Fruit fly (Drosophila melanogaster) S2 (cell line): ENCODE data around the gene CG8927.

ENCODE experiments used
- CG8478 ChIP-seq: fragments of >200 bp; optimal IDR thresholded peaks from 2 replicates; lab custom pipeline; 2018
- CTCF ChIP-seq, 2 experiments: fragments of >200 bp; optimal IDR thresholded peaks; 2 replicates each; lab custom pipeline; 2018

CG8927 gene

DNA sequence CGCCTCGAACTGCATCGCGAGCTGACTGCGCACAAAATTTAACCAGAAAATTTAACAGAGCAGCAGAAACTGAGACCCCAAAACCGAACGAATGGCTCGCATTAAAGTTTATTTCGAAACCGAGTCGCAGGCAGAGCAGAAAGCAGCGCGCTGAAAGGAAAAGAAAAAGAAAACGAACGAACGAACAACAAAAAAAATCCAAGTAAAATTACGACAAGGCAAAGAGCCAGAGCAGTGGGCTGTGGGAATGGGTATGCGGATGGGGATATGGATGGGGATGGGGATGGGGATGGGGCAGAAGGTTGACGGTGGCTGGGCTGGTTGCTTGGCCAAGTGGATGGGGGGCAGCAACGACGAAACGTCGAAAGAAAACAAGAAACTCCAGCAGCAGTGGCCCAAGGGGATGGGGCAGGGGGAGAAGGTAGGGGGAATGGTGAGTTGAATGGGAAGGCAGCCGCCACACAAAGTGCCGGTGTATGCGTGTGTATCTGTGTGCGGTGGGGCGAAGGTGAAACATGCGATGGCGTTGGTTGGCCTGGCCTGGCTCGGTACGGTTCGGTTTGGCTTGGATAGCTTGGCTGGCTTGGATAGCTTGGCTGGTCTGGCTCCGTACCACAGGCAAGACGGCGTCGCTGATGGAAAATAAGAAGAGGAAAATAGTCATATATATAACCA, 27.4 kb downstream of the CG8927 start:
- TF ChIP-seq CTCF (optimal IDR thresholded peaks at IDR 0.05; lab: Kevin White, UChicago) (no peak), CG8478 (lab: Kevin White, UChicago) (no peak)

DNA sequence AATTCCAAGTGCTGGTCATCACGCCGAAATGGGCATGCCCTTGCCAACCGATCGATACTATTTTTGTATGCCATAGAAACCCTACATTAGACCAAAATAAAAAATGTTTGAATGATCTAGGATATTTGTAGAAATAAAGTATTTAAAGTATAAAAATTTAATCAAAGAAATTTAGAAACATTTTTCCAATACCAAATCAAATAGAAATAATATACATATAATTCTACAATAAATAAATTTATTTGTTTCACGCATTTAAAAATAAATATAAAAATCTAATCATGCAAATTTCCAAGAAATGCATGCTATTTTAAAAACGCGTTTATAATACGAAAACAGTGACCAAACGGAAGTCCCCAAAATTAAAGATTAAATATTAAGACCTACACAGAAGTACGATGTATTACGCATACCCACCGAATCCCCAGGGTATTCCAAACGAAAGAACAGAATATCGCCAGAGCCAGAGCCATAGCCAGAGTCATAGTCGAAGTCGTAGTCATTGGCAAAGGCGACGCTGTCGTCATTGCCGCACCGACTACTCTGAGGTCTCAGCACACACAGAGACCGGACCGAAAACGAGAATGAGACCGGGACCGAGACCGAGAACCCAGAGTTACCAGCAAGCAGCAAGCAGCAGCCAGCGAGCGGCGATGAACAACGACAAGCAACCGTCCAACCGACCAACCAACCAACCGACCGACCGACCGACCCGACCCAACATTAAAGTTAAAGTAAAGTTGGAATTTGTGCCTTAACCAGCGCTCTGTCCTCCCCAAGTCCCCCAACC, 28.3 kb downstream of the CG8927 start:
- TF ChIP-seq CTCF (optimal IDR thresholded peaks at IDR 0.05; lab: Kevin White, UChicago): no peak
- no peak for TF ChIP-seq CG8478 (lab: Kevin White, UChicago)

DNA sequence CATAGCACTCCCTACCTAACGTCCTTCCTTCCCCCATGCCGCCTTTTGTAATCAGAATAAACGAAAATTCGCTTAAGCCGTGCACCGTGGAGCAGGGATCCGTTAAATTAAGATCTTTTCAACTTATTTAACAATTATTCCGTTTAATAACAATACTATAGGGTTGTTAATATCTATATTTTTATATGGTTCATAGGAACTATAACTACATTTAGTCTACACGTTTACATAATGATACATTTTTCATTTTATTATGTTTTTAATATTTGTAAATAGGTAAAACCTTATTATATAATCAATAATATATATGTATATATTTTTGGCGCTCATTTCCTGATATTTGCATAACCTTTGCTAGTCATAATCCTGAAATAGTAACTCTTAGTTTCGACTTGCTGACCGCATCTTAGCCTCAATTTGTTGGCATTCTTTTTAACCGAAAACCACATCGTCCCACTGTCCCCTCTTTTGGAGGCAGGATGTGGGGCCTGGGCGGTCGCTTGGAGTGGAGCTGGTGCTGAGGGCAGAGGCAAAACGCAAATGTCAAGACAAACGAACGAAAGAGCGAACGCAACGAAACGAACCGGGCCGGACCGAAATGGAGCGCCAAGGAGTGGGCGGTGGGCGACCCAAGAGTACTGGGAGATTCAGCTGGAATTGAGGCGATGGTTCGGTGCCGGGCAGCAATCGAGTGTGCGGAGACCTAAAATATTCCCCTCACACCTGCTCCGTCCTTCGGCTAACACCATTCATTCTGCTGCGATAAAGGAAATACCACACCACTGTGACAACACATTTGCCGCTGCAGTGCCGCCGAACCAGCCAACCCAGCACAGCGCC, 29.1 kb downstream of the CG8927 start:
- TF ChIP-seq CG8478 (lab: Kevin White, UChicago) (no peak), CTCF (optimal IDR thresholded peaks at IDR 0.05; lab: Kevin White, UChicago) (no peak)

DNA sequence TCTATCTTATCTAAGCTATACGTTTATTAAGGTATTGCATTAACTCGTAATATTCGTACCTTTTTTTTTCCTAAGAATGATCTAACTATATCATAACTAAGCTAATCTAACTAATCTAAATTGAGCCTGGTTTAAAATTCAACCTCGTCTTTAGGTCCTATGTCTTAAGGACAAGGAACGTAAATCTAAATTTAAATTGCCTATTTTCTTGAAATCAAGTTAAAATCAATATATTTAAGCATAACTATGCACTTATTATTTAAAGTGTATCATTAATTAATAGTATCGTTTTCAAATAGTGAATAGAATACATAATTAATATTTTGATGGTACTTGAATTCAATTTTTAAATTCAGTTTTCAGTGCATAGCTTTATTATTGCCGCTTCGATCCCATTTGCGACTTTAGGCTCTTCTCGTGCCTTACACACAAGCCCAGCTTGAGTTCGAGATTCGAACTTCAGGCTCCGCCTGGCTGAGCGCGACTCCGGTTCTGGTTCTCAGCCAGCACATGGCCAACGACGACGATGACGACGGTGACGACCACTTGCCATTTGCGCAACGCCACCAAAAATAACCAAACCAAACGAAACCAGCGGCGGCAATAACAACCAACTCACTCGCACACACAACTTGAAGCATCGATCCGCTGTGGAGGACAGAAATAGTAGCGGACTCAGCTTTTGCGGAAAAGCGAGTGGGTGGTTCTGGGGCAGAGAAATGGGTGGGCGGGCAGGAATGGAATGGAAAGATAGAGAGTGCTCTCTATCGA, 30.2 kb downstream of the CG8927 start:
- TF ChIP-seq CG8478 (lab: Kevin White, UChicago) (no peak), CTCF (optimal IDR thresholded peaks at IDR 0.05; lab: Kevin White, UChicago) (no peak)

DNA sequence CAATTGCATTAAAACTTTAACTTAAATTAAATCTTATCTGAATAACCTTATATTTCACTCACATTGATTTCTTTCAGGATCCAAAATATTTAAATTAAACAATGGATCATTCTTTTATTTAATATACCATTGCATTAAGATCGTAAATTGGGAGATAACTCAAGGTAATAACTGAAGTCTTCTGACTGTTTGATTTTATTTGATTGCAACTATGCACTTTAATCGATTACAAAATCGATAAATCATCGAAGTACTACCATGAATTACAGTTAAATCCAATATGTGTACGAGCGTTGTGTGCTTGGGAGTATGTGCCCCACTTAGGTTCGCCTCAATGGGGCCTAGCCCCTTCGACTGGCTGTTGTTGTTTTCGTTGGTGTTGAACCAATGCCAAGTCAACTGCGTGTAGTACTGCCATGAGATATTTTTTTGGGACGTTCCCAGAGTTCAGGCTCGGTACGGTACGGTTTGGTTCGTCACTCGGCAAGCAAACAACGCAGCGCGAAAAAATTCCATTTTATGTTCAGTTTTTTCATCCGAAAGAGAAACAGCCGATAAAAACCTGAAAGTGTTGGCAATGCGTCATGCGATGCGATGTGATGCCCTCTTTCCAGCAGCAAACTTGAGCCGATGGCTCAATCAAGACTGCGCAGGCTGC, 31.2 kb downstream of the CG8927 start:
- TF ChIP-seq CTCF (optimal IDR thresholded peaks at IDR 0.05; lab: Kevin White, UChicago) (no peak), CG8478 (lab: Kevin White, UChicago) (no peak)

DNA sequence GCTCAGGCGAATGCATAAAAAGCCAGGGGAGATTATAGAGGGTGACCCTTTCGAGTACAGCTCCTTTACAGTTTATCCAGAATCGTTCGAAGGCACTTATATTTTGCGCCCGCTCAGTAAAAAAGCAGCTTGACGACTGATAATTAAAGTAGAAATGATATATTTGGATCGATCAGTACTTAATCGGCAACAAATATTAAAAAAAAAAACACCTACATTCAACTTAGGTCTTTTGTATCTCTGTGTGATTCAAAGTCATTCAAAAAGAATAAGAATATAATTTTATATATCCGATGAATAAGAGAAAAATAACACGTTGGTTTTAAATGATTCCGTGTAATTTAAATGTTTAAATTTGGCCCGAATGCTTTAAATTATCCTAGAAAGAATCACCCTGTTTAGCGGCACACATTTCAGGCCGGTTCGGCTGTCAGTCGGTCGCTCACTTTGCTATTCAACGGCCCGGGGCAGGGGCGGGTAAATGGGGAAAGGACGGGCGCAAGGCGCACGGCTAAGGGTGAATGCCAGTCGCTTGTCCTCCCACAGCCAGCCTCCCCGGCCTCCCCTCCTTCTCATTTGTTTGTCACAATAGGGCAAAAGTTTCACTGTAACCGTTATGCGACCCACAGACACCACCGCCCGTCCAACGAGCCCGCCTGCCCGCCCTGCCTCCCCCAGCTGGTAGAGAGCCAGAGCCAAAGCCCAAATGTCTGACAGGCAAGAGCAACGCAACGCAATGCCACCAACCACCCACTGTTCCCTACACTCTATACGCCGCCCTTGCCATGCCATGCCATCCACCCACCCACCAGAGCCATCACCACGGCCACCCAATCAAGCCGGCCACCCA, 32.3 kb downstream of the CG8927 start:
- no peak for TF ChIP-seq CTCF (optimal IDR thresholded peaks at IDR 0.05; lab: Kevin White, UChicago)
- no peak for TF ChIP-seq CG8478 (lab: Kevin White, UChicago)

DNA sequence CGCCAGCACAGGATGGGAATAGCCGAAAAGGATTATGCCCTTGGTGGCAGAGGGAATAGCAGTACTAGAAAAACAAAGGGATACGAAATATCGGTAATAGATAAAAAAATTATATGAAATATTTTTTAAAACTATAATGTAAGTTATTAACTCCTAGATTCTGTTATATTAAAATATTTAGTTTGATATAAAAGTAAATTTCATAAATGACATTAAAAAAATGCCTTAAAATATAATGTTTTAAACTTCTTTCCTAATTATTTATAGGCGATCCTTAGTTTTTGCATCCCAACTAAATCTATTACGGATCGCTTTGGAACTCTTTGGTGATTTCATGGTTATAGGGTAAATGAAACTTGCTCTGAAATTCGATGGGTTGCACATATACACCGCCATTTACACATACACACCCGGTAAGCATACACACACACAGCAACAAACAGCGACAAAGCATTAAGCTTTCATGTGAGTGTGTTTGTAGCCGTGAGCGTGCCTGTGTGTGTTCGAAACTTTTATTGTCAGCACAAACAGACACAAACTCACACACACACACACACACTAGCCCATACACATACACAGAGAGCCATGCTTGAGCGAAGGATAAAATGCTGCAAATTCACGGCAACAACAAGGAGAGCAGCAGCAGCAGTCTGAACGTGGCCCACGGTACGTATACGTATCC, 33.1 kb downstream of the CG8927 start:
- TF ChIP-seq CTCF (optimal IDR thresholded peaks at IDR 0.05; lab: Kevin White, UChicago): no peak
- no peak for TF ChIP-seq CG8478 (lab: Kevin White, UChicago)

DNA sequence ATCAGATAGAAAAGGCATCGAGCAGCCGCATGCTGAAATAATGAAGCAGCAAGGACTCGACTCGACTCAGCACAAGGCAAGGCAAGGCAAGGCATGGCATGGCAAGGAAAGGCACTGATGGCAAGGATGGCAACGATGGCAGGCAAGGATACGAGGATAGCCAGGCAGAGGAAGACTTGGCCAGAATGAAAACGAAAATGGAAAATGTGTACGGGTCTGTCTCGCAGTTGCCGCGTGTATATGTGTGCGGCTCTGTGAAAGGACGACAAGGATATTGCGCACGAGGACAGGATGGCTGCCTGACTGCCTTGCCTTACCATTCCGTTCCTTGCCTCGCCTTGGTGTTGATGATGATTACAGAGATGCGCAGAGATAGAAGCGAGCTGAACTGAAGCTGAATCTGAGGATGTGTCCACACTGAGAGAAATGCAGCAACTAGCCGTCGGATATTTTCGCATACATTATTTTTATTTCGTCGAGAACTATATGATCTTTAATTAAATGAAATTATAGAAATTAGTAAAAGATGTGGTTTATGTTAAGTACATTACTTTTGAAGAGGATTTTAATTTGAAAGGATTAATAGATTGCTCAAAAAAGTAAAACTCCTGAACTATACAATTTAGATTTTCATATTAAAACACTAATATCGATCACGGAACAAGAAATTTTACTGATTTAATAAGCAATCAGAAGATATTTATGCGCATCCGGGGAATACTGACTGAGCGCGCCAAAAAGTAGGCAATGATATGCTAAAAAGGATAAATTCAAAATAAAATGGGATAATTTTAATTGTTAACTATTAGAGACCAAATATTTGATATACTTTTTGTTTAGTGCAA, 33.9 kb downstream of the CG8927 start:
- TF ChIP-seq CG8478 (lab: Kevin White, UChicago) (no peak), CTCF (optimal IDR thresholded peaks at IDR 0.05; lab: Kevin White, UChicago) (no peak)

DNA sequence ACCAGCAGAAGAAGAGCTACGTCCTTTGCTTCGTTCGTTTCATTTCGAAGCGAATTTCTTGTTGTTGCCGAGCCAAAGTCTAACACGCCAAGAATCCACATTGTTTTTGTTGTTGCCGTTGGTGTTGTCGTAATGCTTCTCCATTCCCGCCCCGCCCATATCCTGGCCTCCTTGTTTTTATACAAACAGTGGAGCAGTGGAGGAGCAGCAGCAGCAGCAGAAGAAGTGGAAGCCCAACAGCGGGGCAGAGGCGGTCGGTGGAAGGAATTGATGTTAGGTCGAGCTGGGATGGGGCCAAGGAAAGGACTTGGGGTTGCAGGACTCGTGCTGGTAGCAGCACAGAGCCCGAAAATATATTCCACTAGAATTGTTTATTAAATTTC, 34.5 kb downstream of the CG8927 start:
- TF ChIP-seq CTCF (optimal IDR thresholded peaks at IDR 0.05; lab: Kevin White, UChicago): no peak

DNA sequence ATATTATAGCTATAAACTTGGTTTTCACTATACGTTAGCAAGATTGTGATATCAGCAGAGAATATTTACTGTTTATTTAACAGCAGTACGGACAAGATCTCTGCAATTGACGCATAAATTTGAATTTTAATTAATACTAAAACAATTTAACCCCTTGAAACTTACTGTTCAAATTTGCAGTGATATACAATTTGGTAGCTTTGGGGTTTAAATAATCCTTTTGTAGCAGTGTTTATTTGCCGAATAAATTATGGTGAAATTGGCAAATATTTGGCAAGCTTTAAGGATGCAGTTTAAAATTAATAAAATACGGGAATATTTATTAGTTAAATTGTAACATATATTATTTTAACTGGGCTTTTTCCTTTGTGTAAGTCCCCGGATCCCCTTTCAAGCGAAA, 36.5 kb downstream of the CG8927 start:
- TF ChIP-seq CTCF (optimal IDR thresholded peaks at IDR 0.05; lab: Kevin White, UChicago): no peak

DNA sequence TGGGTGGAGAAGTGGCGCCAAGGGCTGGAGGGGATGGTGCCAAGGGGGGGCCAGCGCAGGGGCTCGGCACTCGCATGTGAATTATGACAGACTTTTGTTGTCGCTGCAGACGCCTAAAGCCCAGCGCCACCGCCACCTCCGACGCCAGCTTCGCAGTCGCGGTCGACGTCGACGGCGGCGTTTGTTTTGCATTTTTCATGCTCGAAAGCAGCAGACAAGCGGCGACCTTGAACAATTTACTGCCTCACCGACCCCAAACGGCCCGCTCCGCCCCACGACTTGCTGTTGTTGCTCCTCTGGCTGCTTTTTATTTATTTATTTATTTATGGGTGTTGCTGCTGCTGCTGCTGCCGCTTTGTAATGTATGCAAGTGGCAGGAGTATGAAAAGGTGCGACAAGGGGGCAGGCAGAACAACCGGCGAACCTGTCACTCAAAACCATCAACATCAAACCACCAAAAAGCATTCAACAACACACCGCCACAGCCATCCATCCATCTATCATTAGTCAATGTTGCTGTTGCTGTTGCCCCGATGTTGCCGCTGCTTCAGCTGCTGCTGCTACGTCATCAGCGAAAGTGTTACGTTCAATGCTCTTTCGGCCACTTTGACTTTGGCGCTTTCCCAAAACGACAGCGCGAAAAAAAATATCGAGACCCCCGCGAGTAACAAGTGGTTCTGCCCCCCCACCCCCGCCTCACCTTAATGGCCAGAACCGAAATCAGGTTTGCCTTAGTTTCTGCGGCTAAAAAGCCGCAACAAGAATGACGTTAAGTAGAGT, 37.6 kb downstream of the CG8927 start:
- TF ChIP-seq CG8478 (lab: Kevin White, UChicago): no peak
